Fruit fly (Drosophila melanogaster): ENCODE data around the gene CG33648.

DNA sequence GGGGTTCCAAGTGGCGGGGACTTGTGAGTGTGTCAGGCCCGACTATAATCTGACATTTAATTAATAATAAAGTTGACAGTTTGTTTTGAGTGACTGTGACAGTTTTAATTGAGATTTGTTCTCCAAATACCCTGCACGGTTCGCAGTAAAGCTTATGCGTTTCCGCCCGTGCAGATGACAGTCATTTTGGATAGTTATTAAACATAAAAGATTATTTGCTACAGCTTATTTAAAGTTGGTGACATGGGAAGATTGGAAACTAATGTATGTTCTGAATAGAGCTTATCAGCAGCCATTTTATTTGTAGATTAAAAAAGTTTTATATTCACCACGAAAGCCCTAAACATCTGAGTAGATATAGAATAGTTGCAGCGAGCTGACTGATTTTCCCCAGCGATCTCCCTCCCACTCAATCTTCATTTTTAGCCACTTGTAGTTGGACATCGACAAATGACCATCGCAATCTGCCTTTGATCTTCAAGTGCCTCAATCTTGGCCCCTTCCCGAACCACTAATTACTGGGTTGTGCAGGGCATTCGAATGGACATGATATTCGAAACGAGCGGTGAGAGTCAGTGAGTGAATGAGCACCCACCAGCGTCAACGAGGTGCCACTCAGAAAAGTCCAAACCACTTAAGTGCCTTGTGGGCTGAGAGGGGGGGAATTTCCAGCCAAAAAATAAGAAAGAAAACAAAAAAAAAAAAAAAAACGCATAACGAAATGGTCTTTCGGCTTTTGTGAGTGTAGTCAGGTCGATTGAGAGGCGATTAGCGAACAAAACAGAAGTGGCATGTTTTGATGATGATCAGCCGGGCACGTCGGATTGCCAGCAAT is 9.5 kb downstream of the CG33648 start:
- TF ChIP-seq Ets65A (GFP tag) (peak; percentile 36), caup (GFP tag; optimal IDR thresholded peaks at IDR 0.05; ENCODE audit: severe bottlenecking) (no peak)

Measured in whole organism, embryonic.